Fruit fly (Drosophila melanogaster): Measurements from ENCODE around the gene CG12984.
A peak's percentile ranks its signal among the peaks of the same experiment; 100 is the strongest.

CG12984 gene

dm6 chr3L:21024965-21025833 is 33.7 kb downstream of the CG12984 start (continued):
- TF ChIP-seq E2f1 (GFP tag; IDR thresholded peaks at IDR 0.05) (no peak), ssp (GFP tag; IDR thresholded peaks at IDR 0.05) (no peak), CG1647 (GFP tag; optimal IDR thresholded peaks at IDR 0.05) (no peak), Dfd (GFP tag; optimal IDR thresholded peaks at IDR 0.05) (no peak), HLH3B (GFP tag; IDR thresholded peaks at IDR 0.05) (no peak), CG10274 (GFP tag; optimal IDR thresholded peaks at IDR 0.05) (no peak), sima (GFP tag; optimal IDR thresholded peaks at IDR 0.05) (no peak), ranshi (GFP tag; IDR thresholded peaks at IDR 0.05) (no peak), CG2202 (tag; optimal IDR thresholded peaks at IDR 0.05) (no peak), Meics (GFP tag; optimal IDR thresholded peaks at IDR 0.05) (peak; percentile 8), CoRest (tag; optimal IDR thresholded peaks at IDR 0.05) (no peak), CG9932 (GFP tag; IDR thresholded peaks at IDR 0.05) (no peak), Dip2 (GFP tag; IDR thresholded peaks at IDR 0.05) (no peak), sisA (GFP tag; IDR thresholded peaks at IDR 0.05) (no peak), tap (tag; optimal IDR thresholded peaks at IDR 0.05) (no peak), CG9215 (GFP tag; IDR thresholded peaks at IDR 0.05) (no peak), CG17912 (GFP tag; optimal IDR thresholded peaks at IDR 0.05) (no peak), CG15073 (GFP tag; optimal IDR thresholded peaks at IDR 0.05) (no peak), lab (GFP tag; optimal IDR thresholded peaks at IDR 0.05) (no peak), Elba2 (GFP tag; optimal IDR thresholded peaks at IDR 0.05) (peak; percentile 54), CG4404 (GFP tag; IDR thresholded peaks at IDR 0.05) (no peak), stwl (tag; optimal IDR thresholded peaks at IDR 0.05) (no peak), CG30403 (GFP tag; optimal IDR thresholded peaks at IDR 0.05) (no peak), CG18011 (GFP tag; optimal IDR thresholded peaks at IDR 0.05) (no peak), CG30431 (GFP tag; optimal IDR thresholded peaks at IDR 0.05) (no peak), CG34376 (GFP tag; optimal IDR thresholded peaks at IDR 0.05) (no peak), YL-1 (GFP tag; optimal IDR thresholded peaks at IDR 0.05) (no peak), CG30020 (tag; optimal IDR thresholded peaks at IDR 0.05) (no peak), CG6689 (GFP tag; IDR thresholded peaks at IDR 0.05) (no peak), fu2 (GFP tag; optimal IDR thresholded peaks at IDR 0.05) (no peak), CG10654 (GFP tag; optimal IDR thresholded peaks at IDR 0.05) (no peak), pho (GFP tag; optimal IDR thresholded peaks at IDR 0.05) (no peak), Asciz (GFP tag; optimal IDR thresholded peaks at IDR 0.05) (no peak), knrl (GFP tag; IDR thresholded peaks at IDR 0.05; ENCODE audit: partially characterized antibody) (no peak), Camta (GFP tag; optimal IDR thresholded peaks at IDR 0.05) (no peak), zen2 (GFP tag; IDR thresholded peaks at IDR 0.05; ENCODE audit: partially characterized antibody) (no peak), B-H2 (GFP tag; optimal IDR thresholded peaks at IDR 0.05) (no peak), ftz-f1 (GFP tag; optimal IDR thresholded peaks at IDR 0.05) (no peak), CG18619 (GFP tag; optimal IDR thresholded peaks at IDR 0.05) (no peak), inv (GFP tag; IDR thresholded peaks at IDR 0.05; ENCODE audit: partially characterized antibody) (no peak), Mrtf (GFP tag; IDR thresholded peaks at IDR 0.05) (no peak), Dref (GFP tag; IDR thresholded peaks at IDR 0.05) (no peak), Hr39 (optimal IDR thresholded peaks at IDR 0.05) (no peak), fd102C (GFP tag; optimal IDR thresholded peaks at IDR 0.05) (no peak), CG17612 (GFP tag; IDR thresholded peaks at IDR 0.05) (no peak), CG9437 (GFP tag; optimal IDR thresholded peaks at IDR 0.05) (no peak), zf30C (GFP tag; optimal IDR thresholded peaks at IDR 0.05) (no peak), dpn (GFP tag; optimal IDR thresholded peaks at IDR 0.05) (no peak), oc (tag; optimal IDR thresholded peaks at IDR 0.05) (no peak), Sry-δ (GFP tag; optimal IDR thresholded peaks at IDR 0.05) (no peak), GATAe (GFP tag; conservative IDR thresholded peaks at IDR 0.05) (no peak)
